Worm (Caenorhabditis elegans) whole organism, L4 larva: Measurements from ENCODE around the gene hst-1.

Experiments
- ceh-44 ChIP-seq: fragments of 200-800 bp; sonication (Bioruptor generic); IDR thresholded peaks from 2 replicates; pipeline ENCODE4 v1.3.6; 2022; ENCODE audit warnings: missing genetic modification reagents, missing genetic modification characterization, missing compliant biosample characterization
- daf-12 ChIP-seq: fragments of 150-350 bp; optimal IDR thresholded peaks from 2 replicates; lab custom pipeline; 2014; ENCODE audit warnings: missing biosample characterization, missing genetic modification reagents, missing genetic modification characterization
- dpl-1 ChIP-seq: fragments of 150-350 bp; optimal IDR thresholded peaks from 2 replicates; lab custom pipeline; 2014; ENCODE audit warnings: missing biosample characterization, missing genetic modification reagents, missing genetic modification characterization
- egl-27 ChIP-seq: sonication (generic microtip); optimal IDR thresholded peaks from 3 replicates; lab custom pipeline; 2017; ENCODE audit warnings: missing biosample characterization, missing genetic modification reagents, missing genetic modification characterization
- fkh-10 ChIP-seq: fragments of 150-350 bp; optimal IDR thresholded peaks from 2 replicates; lab custom pipeline; 2014; ENCODE audit warnings: missing biosample characterization, missing genetic modification reagents, missing genetic modification characterization
- snpc-1.2 ChIP-seq: fragments of 200-800 bp; sonication (Bioruptor generic); IDR thresholded peaks from 2 replicates; pipeline ENCODE4 v1.3.6; 2022; ENCODE audit warnings: missing genetic modification reagents, missing genetic modification characterization, missing compliant biosample characterization

ce11 chrIV:8648502-8648901 lies 42.8 kb downstream of the hst-1 start, which contains the start of gene cyp-33E1:
- TF ChIP-seq daf-12 (tag; lab: Kevin White, UChicago) (no peak), fkh-10 (GFP tag; lab: Kevin White, UChicago) (no peak), snpc-1.2 (no peak), egl-27 (tag; lab: Kevin White, UChicago) (no peak), dpl-1 (no peak), ceh-44 (GFP tag; lab: Robert Waterston, UW) (no peak)
